Fruit fly (Drosophila melanogaster): ENCODE measurements around the gene Axs.
A peak's percentile ranks its signal among the peaks of the same experiment; 100 is the strongest.

Gene Axs

DNA sequence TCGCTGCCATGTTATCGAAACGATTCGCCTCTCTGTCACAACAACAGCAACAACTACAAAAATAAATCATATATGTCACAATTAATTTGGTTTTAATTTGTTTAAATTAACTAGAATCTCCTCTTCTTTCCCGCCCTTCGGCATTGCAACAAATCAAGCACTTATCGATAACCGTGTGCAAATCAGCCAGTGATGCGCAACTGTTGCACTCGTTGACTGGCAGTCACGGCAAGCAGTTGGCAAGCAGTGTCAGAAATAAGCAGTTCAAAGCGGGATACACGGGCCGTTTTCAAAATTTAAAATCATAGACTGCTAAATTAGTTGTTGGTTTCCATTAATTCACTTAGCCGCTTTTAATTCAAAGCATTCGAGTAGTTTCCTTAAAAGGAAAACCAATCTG is at the start of gene Axs:
TSS of gene Axs (minus strand) at position 131 of the 400 bp plus-strand sequence.
- TF ChIP-seq CG4496 (GFP tag; IDR thresholded peaks at IDR 0.05) (0 out of 3 replicates have a peak, but pooled peaks have one; percentile 13), EcR (GFP tag; optimal IDR thresholded peaks at IDR 0.05) (no peak)

DNA sequence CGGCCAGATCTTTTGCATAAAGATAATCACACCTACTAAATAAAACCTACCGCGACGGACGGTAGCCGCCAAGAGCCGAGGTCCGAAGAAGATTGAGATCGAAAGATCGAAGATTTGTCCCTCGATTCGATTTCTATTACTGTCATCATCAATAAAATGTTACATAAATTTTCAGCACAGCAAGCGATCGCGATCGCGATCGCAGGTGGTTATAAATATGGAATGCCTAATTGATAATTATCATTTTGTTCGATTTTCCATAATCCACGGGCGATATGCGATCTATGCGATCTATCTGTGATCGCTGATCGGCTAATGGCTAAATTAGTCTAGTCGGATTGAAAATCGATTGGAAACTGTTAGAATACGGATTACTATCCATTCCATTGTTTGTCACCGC is 49.5 kb upstream of the Axs start:
- TF ChIP-seq CG13204 (GFP tag; optimal IDR thresholded peaks at IDR 0.05): no peak
- no peak for TF ChIP-seq Pif1B (GFP tag; optimal IDR thresholded peaks at IDR 0.05)
- no peak for TF ChIP-seq CG32121 (GFP tag; IDR thresholded peaks at IDR 0.05)
- TF ChIP-seq Pif1A (GFP tag; optimal IDR thresholded peaks at IDR 0.05): no peak
- TF ChIP-seq CG15710 (tag; optimal IDR thresholded peaks at IDR 0.05): no peak
- TF ChIP-seq EcR (GFP tag; optimal IDR thresholded peaks at IDR 0.05): no peak
- no peak for TF ChIP-seq CG34367 (tag; optimal IDR thresholded peaks at IDR 0.05)
- TF ChIP-seq Ets98B (GFP tag; IDR thresholded peaks at IDR 0.05): no peak
- TF ChIP-seq CG10348 (GFP tag; IDR thresholded peaks at IDR 0.05): no peak
- no peak for TF ChIP-seq rn (GFP tag; IDR thresholded peaks at IDR 0.05)
- no peak for TF ChIP-seq CG9948 (tag; optimal IDR thresholded peaks at IDR 0.05)
- TF ChIP-seq D1 (tag; optimal IDR thresholded peaks at IDR 0.05): no peak
- TF ChIP-seq CG14655 (GFP tag; optimal IDR thresholded peaks at IDR 0.05): no peak
- no peak for TF ChIP-seq CG12605 (GFP tag; IDR thresholded peaks at IDR 0.05)

DNA sequence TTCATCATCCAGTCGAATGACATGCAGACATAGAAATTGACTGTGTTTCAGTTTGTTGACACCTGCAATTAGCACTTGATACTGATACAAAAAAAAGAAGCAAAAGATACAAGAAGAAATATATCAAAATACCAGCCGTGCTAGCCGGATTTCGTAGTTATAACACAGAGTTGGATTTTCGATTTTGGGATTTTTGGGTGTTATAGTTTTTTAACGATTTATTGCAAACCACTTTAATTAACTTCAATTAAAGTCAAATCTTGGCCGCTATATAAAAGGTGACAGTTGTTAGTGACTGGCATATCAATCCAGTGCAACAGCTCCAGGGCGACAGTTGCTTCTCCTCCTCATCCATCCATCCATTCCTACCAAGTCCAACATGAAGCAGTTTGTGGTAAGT is 47.1 kb upstream of the Axs start, which contains the start of gene TwdlX:
TSS of gene TwdlX (plus strand) at position 301 of the 400 bp plus-strand sequence.
- TF ChIP-seq CG32121 (GFP tag; IDR thresholded peaks at IDR 0.05) (no peak), D1 (tag; optimal IDR thresholded peaks at IDR 0.05) (no peak), CG13204 (GFP tag; optimal IDR thresholded peaks at IDR 0.05) (no peak), CG4496 (GFP tag; IDR thresholded peaks at IDR 0.05) (no peak), CG34367 (tag; optimal IDR thresholded peaks at IDR 0.05) (no peak), CG14655 (GFP tag; optimal IDR thresholded peaks at IDR 0.05) (no peak), CG12605 (GFP tag; IDR thresholded peaks at IDR 0.05) (no peak)

DNA sequence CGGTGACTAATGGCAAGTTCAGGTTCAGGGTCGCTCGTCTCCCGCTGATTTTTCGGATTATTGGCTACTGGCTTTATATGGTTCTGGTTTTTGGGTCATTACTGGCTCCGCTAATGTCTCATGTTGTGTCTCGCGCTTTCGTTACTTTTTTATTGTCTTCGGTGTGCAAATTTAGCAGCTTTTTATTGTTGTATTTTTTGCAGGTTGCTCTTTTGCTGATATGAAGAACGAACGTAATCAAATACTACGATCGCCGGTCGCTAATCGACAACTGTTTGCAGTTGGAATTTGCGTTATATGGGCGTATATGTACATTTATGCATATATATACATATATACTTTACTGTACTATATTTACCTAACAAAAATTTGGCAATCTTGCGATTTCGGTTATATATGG is 40.8 kb upstream of the Axs start:
- TF ChIP-seq Pif1A (GFP tag; optimal IDR thresholded peaks at IDR 0.05) (no peak), Pif1B (GFP tag; optimal IDR thresholded peaks at IDR 0.05) (no peak), CG13204 (GFP tag; optimal IDR thresholded peaks at IDR 0.05) (no peak), fd96Ca (GFP tag; IDR thresholded peaks at IDR 0.05) (no peak), Ets98B (GFP tag; IDR thresholded peaks at IDR 0.05) (no peak), rn (GFP tag; IDR thresholded peaks at IDR 0.05) (no peak), CG9948 (tag; optimal IDR thresholded peaks at IDR 0.05) (no peak), CG32121 (GFP tag; IDR thresholded peaks at IDR 0.05) (no peak), CG14655 (GFP tag; optimal IDR thresholded peaks at IDR 0.05) (no peak), gl (tag; optimal IDR thresholded peaks at IDR 0.05) (no peak), EcR (GFP tag; optimal IDR thresholded peaks at IDR 0.05) (no peak), CG10348 (GFP tag; IDR thresholded peaks at IDR 0.05) (no peak), D1 (tag; optimal IDR thresholded peaks at IDR 0.05) (no peak), CG15710 (tag; optimal IDR thresholded peaks at IDR 0.05) (no peak), Snoo (tag; optimal IDR thresholded peaks at IDR 0.05) (no peak), CG8159 (tag; optimal IDR thresholded peaks at IDR 0.05) (no peak), CG17806 (tag; optimal IDR thresholded peaks at IDR 0.05) (no peak), CG4496 (GFP tag; IDR thresholded peaks at IDR 0.05) (no peak), CG8301 (tag; optimal IDR thresholded peaks at IDR 0.05) (no peak), CG34367 (tag; optimal IDR thresholded peaks at IDR 0.05) (no peak)

DNA sequence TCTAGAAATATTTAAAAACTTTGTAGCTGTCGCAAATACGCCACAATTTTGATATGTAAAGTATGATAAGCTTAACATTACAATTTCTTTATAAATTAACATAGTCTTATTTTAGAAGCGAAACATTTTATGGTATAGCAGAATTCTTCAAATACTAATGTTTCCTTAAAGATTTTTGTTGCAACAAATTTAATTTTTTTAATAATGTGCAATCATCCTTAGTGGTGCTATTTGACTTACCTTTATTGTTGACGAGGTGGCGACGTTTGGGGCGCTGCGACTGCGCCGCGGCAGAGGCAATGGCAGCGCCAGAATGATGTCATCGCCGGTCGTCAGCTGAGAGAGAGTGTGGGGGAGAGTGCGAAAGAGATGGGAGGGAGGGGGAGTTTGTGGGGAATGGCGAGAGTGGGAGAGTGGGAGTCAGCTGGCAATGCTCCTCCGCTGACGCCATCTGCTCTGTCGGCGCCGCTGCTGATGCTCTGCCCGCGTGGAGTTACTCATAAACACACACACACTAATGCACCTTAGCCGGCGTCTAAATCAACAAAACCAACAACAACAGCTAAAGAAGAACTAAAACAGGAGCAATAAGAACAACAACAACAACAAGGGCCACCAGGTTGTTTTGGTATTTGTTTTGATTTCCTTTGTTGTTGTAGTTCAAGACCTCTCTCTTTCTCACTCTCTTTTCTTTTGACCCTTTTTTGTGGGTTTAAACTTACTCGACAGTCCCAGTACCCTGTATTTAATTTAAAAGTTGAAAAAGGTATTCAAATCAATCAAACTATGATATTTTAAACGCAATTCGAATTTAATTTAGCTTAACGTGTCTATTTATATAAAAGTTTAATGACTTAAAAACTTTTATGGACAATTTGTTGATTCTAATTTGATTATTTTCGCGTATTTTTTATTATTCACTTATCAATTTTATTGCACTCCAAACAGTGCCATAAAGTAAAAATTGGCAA is 39.8 kb upstream of the Axs start:
- TF ChIP-seq CG17806 (tag; optimal IDR thresholded peaks at IDR 0.05) (peak; percentile 60), CG10348 (GFP tag; IDR thresholded peaks at IDR 0.05) (peak; percentile 22; the same call in 1 of the 2 replicates), Snoo (tag; optimal IDR thresholded peaks at IDR 0.05) (peak; percentile 65), CG32121 (GFP tag; IDR thresholded peaks at IDR 0.05) (peak; percentile 67), rn (GFP tag; IDR thresholded peaks at IDR 0.05) (peak; percentile 8; the same call in 1 of the 2 replicates), CG12605 (GFP tag; IDR thresholded peaks at IDR 0.05) (peak; percentile 31; the same call in 1 of the 2 replicates), Ets98B (GFP tag; IDR thresholded peaks at IDR 0.05) (peak; percentile 43; the same call in 1 of the 2 replicates), CG15710 (tag; optimal IDR thresholded peaks at IDR 0.05) (peak; percentile 51), EcR (GFP tag; optimal IDR thresholded peaks at IDR 0.05) (peak; percentile 70), CG14655 (GFP tag; optimal IDR thresholded peaks at IDR 0.05) (peak; percentile 53), CG8159 (tag; optimal IDR thresholded peaks at IDR 0.05) (peak; percentile 64), Pif1B (GFP tag; optimal IDR thresholded peaks at IDR 0.05) (no peak), CG13204 (GFP tag; optimal IDR thresholded peaks at IDR 0.05) (peak; percentile 82), CG9948 (tag; optimal IDR thresholded peaks at IDR 0.05) (peak; percentile 68), CG34367 (tag; optimal IDR thresholded peaks at IDR 0.05) (peak; percentile 81), Pif1A (GFP tag; optimal IDR thresholded peaks at IDR 0.05) (no peak), D1 (tag; optimal IDR thresholded peaks at IDR 0.05) (no peak), gl (tag; optimal IDR thresholded peaks at IDR 0.05) (peak; percentile 92), CG8301 (tag; optimal IDR thresholded peaks at IDR 0.05) (peak; percentile 46), fd96Ca (GFP tag; IDR thresholded peaks at IDR 0.05) (0 out of 3 replicates have a peak, but pooled peaks have one; percentile 42), CG4496 (GFP tag; IDR thresholded peaks at IDR 0.05) (peak; percentile 57)

DNA sequence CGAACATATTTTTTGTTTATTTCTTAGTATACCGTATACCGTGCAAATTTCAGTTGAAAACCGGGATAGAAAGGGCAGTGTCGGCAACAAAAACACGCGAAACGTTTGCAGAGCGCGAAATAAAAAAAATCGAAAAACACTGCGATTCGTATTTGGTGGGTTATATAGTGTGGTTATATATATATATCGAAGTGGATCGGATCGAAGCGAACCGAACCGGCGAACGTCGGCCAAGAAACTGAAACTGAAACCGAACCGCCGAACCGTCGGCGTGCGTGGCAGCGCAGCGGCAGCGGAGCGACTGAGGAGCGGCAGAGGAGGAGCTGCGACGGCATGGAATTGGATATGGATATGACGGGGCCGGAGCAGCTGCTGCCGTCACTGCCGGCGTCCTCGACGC is 37.5 kb upstream of the Axs start, which contains the start of the genes CG32572 and CG34325:
TSS of gene CG32572 (plus strand) at position 16 of the 400 bp plus-strand sequence.
TSS of gene CG34325 (minus strand) at position 244 of the 400 bp plus-strand sequence.
- no peak for TF ChIP-seq CG12605 (GFP tag; IDR thresholded peaks at IDR 0.05)
- no peak for TF ChIP-seq CG14655 (GFP tag; optimal IDR thresholded peaks at IDR 0.05)
- no peak for TF ChIP-seq CG8159 (tag; optimal IDR thresholded peaks at IDR 0.05)
- no peak for TF ChIP-seq Pif1A (GFP tag; optimal IDR thresholded peaks at IDR 0.05)
- TF ChIP-seq gl (tag; optimal IDR thresholded peaks at IDR 0.05): no peak
- no peak for TF ChIP-seq D1 (tag; optimal IDR thresholded peaks at IDR 0.05)
- TF ChIP-seq CG34367 (tag; optimal IDR thresholded peaks at IDR 0.05): no peak
- TF ChIP-seq CG32121 (GFP tag; IDR thresholded peaks at IDR 0.05): no peak
- TF ChIP-seq CG15710 (tag; optimal IDR thresholded peaks at IDR 0.05): no peak
- TF ChIP-seq CG13204 (GFP tag; optimal IDR thresholded peaks at IDR 0.05): no peak
- no peak for TF ChIP-seq Snoo (tag; optimal IDR thresholded peaks at IDR 0.05)
- no peak for TF ChIP-seq EcR (GFP tag; optimal IDR thresholded peaks at IDR 0.05)
- no peak for TF ChIP-seq CG8301 (tag; optimal IDR thresholded peaks at IDR 0.05)
- TF ChIP-seq CG10348 (GFP tag; IDR thresholded peaks at IDR 0.05): no peak
- no peak for TF ChIP-seq rn (GFP tag; IDR thresholded peaks at IDR 0.05)
- TF ChIP-seq CG9948 (tag; optimal IDR thresholded peaks at IDR 0.05): no peak
- no peak for TF ChIP-seq CG4496 (GFP tag; IDR thresholded peaks at IDR 0.05)

All from whole organism, pupa.